Worm (Caenorhabditis elegans) whole organism, L3 larva: Measurements from ENCODE around the gene lgc-55.

Experiments
- R02D3.7 ChIP-seq: fragments of 150-350 bp; optimal IDR thresholded peaks from 2 replicates; lab custom pipeline; 2014; ENCODE audit warnings: missing biosample characterization, missing genetic modification characterization
- ZK546.5 ChIP-seq: sonication (generic microtip); optimal IDR thresholded peaks from 2 replicates; lab custom pipeline; 2017; ENCODE audit warnings: missing biosample characterization, missing genetic modification characterization
- aly-2 ChIP-seq: fragments of 150-350 bp; optimal IDR thresholded peaks from 2 replicates; lab custom pipeline; 2014; ENCODE audit warnings: missing biosample characterization, missing genetic modification characterization
- ama-1 ChIP-seq: fragments of 150-350 bp; optimal IDR thresholded peaks from 2 replicates; lab custom pipeline; 2018
- ceh-82 ChIP-seq: fragments of 150-350 bp; optimal IDR thresholded peaks from 2 replicates; lab custom pipeline; 2014; ENCODE audit warnings: missing biosample characterization, missing genetic modification characterization
- daf-12 ChIP-seq: fragments of 150-350 bp; optimal IDR thresholded peaks from 2 replicates; lab custom pipeline; 2014; ENCODE audit warnings: missing biosample characterization, missing genetic modification reagents, missing genetic modification characterization
- egl-27 ChIP-seq: sonication (generic microtip); optimal IDR thresholded peaks from 4 replicates; lab custom pipeline; 2017; ENCODE audit warnings: missing biosample characterization, missing genetic modification reagents, missing genetic modification characterization
- egl-5 ChIP-seq: fragments of 150-350 bp; optimal IDR thresholded peaks from 2 replicates; lab custom pipeline; 2017; ENCODE audit warnings: missing biosample characterization, missing genetic modification reagents, missing genetic modification characterization, inconsistent platforms
- elt-2 ChIP-seq: sonication (generic microtip); optimal IDR thresholded peaks from 2 replicates; lab custom pipeline; 2016; ENCODE audit warnings: missing genetic modification reagents, mild to moderate bottlenecking, missing genetic modification characterization, missing compliant biosample characterization
- eor-1 ChIP-seq, 2 experiments: fragments of 150-350 bp; optimal IDR thresholded peaks; 2 replicates each; lab custom pipeline; 2014 to 2018; ENCODE audit warnings: missing biosample characterization in 2 of 2, missing genetic modification characterization in 2 of 2
- fkh-10 ChIP-seq: sonication (generic microtip); optimal IDR thresholded peaks from 2 replicates; lab custom pipeline; 2017; ENCODE audit warnings: missing biosample characterization, missing genetic modification reagents, missing genetic modification characterization
- fkh-2 ChIP-seq: fragments of 150-350 bp; optimal IDR thresholded peaks from 2 replicates; lab custom pipeline; 2014; ENCODE audit warnings: missing biosample characterization, missing genetic modification reagents, missing genetic modification characterization
- fos-1 ChIP-seq: fragments of 150-350 bp; optimal IDR thresholded peaks from 2 replicates; lab custom pipeline; 2014; ENCODE audit warnings: missing biosample characterization, missing genetic modification characterization
- hmg-11 ChIP-seq: sonication (generic microtip); optimal IDR thresholded peaks from 2 replicates; lab custom pipeline; 2016; ENCODE audit warnings: missing genetic modification characterization, missing compliant biosample characterization
- jun-1 ChIP-seq: fragments of 150-350 bp; optimal IDR thresholded peaks from 2 replicates; lab custom pipeline; 2014; ENCODE audit warnings: missing biosample characterization, missing genetic modification reagents, missing genetic modification characterization
- lsy-12 ChIP-seq: sonication (generic microtip); optimal IDR thresholded peaks from 2 replicates; lab custom pipeline; 2016; ENCODE audit warnings: mild to moderate bottlenecking, missing genetic modification characterization, missing compliant biosample characterization
- mdl-1 ChIP-seq: fragments of 150-350 bp; optimal IDR thresholded peaks from 2 replicates; lab custom pipeline; 2014; ENCODE audit warnings: missing biosample characterization, missing genetic modification characterization
- mml-1 ChIP-seq: fragments of 150-350 bp; sonication (generic microtip); optimal IDR thresholded peaks from 3 replicates; lab custom pipeline; 2014; ENCODE audit warnings: missing biosample characterization, missing genetic modification characterization
- nfya-1 ChIP-seq: sonication (generic microtip); optimal IDR thresholded peaks from 2 replicates; lab custom pipeline; 2017; ENCODE audit warnings: missing genetic modification characterization, mild to moderate bottlenecking, missing compliant biosample characterization, antibody characterized with exemption, moderate library complexity; ENCODE audit not compliant: insufficient read depth
- nhr-11 ChIP-seq: fragments of 150-350 bp; optimal IDR thresholded peaks from 2 replicates; lab custom pipeline; 2014; ENCODE audit warnings: missing biosample characterization, missing genetic modification characterization
- nhr-12 ChIP-seq: fragments of 150-350 bp; optimal IDR thresholded peaks from 2 replicates; lab custom pipeline; 2014; ENCODE audit warnings: missing biosample characterization, missing genetic modification characterization
- nhr-237 ChIP-seq: fragments of 150-350 bp; optimal IDR thresholded peaks from 2 replicates; lab custom pipeline; 2014; ENCODE audit warnings: missing biosample characterization, missing genetic modification characterization
- nhr-28 ChIP-seq: fragments of 150-350 bp; optimal IDR thresholded peaks from 2 replicates; lab custom pipeline; 2014; ENCODE audit warnings: missing biosample characterization, missing genetic modification characterization
- nhr-43 ChIP-seq: sonication (generic microtip); optimal IDR thresholded peaks from 2 replicates; lab custom pipeline; 2016; ENCODE audit warnings: mild to moderate bottlenecking, missing genetic modification characterization, missing compliant biosample characterization; ENCODE audit not compliant: poor library complexity, severe bottlenecking
- nhr-67 ChIP-seq: fragments of 150-350 bp; optimal IDR thresholded peaks from 2 replicates; lab custom pipeline; 2014; ENCODE audit warnings: missing biosample characterization, missing genetic modification characterization
- nhr-76 ChIP-seq: fragments of 150-350 bp; sonication (generic microtip); optimal IDR thresholded peaks from 5 replicates; lab custom pipeline; 2014; ENCODE audit warnings: missing biosample characterization, missing genetic modification characterization
- nhr-77 ChIP-seq: fragments of 150-350 bp; optimal IDR thresholded peaks from 2 replicates; lab custom pipeline; 2014; ENCODE audit warnings: missing biosample characterization, missing genetic modification characterization
- pha-4 ChIP-seq: fragments of 150-350 bp; optimal IDR thresholded peaks from 2 replicates; lab custom pipeline; 2014; ENCODE audit warnings: missing biosample characterization, missing genetic modification reagents, missing genetic modification characterization
- pqm-1 ChIP-seq: fragments of 150-350 bp; optimal IDR thresholded peaks from 2 replicates; lab custom pipeline; 2017; ENCODE audit warnings: missing biosample characterization, missing genetic modification characterization, inconsistent platforms
- skn-1 ChIP-seq: fragments of 150-350 bp; optimal IDR thresholded peaks from 2 replicates; lab custom pipeline; 2014; ENCODE audit warnings: missing biosample characterization, missing genetic modification characterization
- snpc-4 ChIP-seq: fragments of 150-350 bp; optimal IDR thresholded peaks from 2 replicates; lab custom pipeline; 2014; ENCODE audit warnings: missing biosample characterization, missing genetic modification characterization
- tbx-2 ChIP-seq: sonication (generic microtip); optimal IDR thresholded peaks from 2 replicates; lab custom pipeline; 2016; ENCODE audit warnings: mild to moderate bottlenecking, missing genetic modification characterization, missing compliant biosample characterization
- unc-62 ChIP-seq: fragments of 150-350 bp; sonication (generic microtip); optimal IDR thresholded peaks from 4 replicates; lab custom pipeline; 2014; ENCODE audit warnings: missing biosample characterization, missing genetic modification reagents, missing genetic modification characterization
- zag-1 ChIP-seq: fragments of 150-350 bp; optimal IDR thresholded peaks from 2 replicates; lab custom pipeline; 2014; ENCODE audit warnings: missing biosample characterization, missing genetic modification characterization

lgc-55 gene

DNA sequence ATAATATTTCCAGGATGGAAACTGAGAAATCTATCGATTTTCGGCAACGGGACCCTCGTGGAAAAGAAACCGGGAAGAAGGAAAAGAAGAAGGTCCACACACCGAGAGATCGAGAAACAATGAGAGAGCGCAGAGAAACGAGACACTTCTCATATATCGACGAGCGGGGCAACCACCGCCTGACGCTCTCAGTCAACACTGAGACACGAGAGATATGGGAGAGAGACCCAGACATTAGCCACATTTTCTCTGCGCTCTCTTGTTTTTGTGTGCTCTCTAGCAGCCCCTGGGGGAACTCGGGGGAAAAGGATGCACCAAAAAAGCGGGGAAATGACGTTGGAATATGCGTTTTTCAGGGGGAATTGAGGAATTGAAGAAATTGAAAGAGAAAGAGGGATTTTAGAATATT, 17.1 kb upstream of the lgc-55 start (continued):
- no peak for TF ChIP-seq skn-1 (tag; lab: Kevin White, UChicago)
- peak; percentile 32 for TF ChIP-seq snpc-4 (tag; lab: Kevin White, UChicago)
- no peak for TF ChIP-seq nhr-43 (tag; lab: Kevin White, UChicago)
- TF ChIP-seq pha-4 = peak; percentile 74
- no peak for TF ChIP-seq nhr-77
- no peak for TF ChIP-seq aly-2 (tag; lab: Kevin White, UChicago)
- peak; percentile 48 for TF ChIP-seq unc-62 (GFP tag; lab: Kevin White, UChicago)
- peak; percentile 93 for TF ChIP-seq hmg-11 (tag; lab: Kevin White, UChicago)
- TF ChIP-seq ZK546.5 (tag; lab: Kevin White, UChicago) = no peak
- peak; percentile 13 for TF ChIP-seq tbx-2 (tag; lab: Kevin White, UChicago)
- no peak for TF ChIP-seq eor-1 (tag; optimal IDR thresholded peaks at IDR 0.05; lab: Kevin White, UChicago)
- TF ChIP-seq nfya-1 = peak; percentile 89
- no peak for TF ChIP-seq mml-1
- TF ChIP-seq daf-12 (tag; lab: Kevin White, UChicago) = no peak
- TF ChIP-seq ceh-82 (tag; lab: Kevin White, UChicago) = peak; percentile 17
- no peak for TF ChIP-seq nhr-11 (tag; lab: Kevin White, UChicago)

DNA sequence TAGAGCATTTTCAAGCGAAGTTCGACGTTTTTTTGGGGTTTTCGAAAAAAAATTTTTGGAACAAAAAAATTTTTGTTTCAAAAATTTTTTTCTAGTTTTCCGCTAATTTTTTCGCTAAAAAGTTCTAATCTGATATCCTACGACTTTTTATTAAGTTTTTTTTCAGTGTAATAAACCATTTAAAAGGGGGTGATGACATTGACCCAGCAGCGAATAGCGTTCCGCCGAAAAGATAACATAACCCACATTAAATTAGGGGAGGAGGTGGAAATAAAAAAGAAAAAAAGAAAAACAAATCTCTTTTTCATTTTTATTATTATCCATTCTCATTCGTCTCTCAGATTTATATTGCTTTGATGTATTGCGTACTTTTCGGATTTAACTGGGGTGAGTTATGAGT, 15.4 kb upstream of the lgc-55 start, which contains the start of gene Y60A3A.23:
Y60A3A.23 (plus strand) TSS at position 301 of the 400 bp plus-strand sequence.
- TF ChIP-seq tbx-2 (tag; lab: Kevin White, UChicago) = no peak
- TF ChIP-seq nhr-67 = no peak
- TF ChIP-seq nhr-76 = no peak
- TF ChIP-seq nhr-77 = no peak
- no peak for TF ChIP-seq pqm-1 (tag; lab: Kevin White, UChicago)
- TF ChIP-seq egl-27 (tag; lab: Kevin White, UChicago) = no peak
- no peak for TF ChIP-seq nhr-28 (tag; lab: Kevin White, UChicago)
- no peak for TF ChIP-seq mdl-1 (tag; lab: Kevin White, UChicago)

DNA sequence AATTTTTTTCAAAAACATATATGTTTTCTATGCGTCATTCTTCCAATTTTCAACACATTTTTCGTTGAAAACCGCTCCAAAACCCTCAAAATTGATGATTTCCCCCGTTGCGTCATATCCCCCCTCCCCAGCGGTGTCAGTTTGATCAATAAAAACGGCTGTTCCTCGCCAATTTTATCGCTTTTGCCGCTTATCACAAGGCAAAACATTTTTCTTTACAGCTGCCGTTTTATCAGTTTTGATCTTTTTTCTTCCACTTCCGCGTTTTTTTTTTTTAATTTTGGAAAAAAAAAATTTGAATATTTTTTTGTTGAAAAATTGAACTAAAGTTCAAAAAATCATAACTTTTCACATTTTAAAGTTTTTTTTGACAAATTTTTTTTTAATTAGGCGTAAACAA, 11.6 kb upstream of the lgc-55 start:
- TF ChIP-seq nhr-67 (no peak), skn-1 (tag; lab: Kevin White, UChicago) (no peak), elt-2 (peak; percentile 80), daf-12 (tag; lab: Kevin White, UChicago) (no peak), nhr-12 (tag; lab: Kevin White, UChicago) (no peak), unc-62 (GFP tag; lab: Kevin White, UChicago) (no peak), nhr-28 (tag; lab: Kevin White, UChicago) (no peak), fos-1 (tag; lab: Kevin White, UChicago) (no peak)

DNA sequence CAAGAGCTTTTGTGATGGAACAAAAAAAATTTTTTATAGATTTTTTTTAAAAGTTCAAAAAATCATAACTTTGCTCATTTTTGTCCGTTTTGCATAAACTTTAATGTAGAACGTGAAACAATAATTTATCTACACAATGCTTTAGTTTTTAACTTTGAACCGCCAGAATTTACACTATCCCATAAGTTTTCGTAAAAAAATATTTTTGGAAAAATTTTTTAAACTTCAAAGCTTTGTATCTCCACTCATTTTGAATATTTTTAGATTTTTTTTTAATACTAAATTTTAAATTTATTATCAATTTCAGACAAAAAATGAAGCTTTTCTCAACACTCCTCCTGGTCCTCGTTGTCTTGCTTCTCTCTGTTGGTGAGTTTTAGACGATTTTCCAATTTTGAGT, 11.2 kb upstream of the lgc-55 start, which contains the start of gene Y60A3A.21:
Y60A3A.21 (plus strand) TSS at position 301 of the 400 bp plus-strand sequence.
- TF ChIP-seq egl-27 (tag; lab: Kevin White, UChicago) (no peak), fkh-2 (tag; lab: Kevin White, UChicago) (no peak), lsy-12 (no peak), jun-1 (tag; lab: Kevin White, UChicago) (no peak), zag-1 (tag; lab: Kevin White, UChicago) (no peak), fkh-10 (GFP tag; lab: Kevin White, UChicago) (no peak), unc-62 (GFP tag; lab: Kevin White, UChicago) (no peak), ama-1 (lab: Kevin White, UChicago) (no peak), egl-5 (tag; lab: Kevin White, UChicago) (no peak), R02D3.7 (tag; lab: Kevin White, UChicago) (no peak), elt-2 (no peak), nhr-237 (tag; lab: Kevin White, UChicago) (no peak), nhr-28 (tag; lab: Kevin White, UChicago) (no peak)
- TF ChIP-seq, all 47 proteins: peak for 0

DNA sequence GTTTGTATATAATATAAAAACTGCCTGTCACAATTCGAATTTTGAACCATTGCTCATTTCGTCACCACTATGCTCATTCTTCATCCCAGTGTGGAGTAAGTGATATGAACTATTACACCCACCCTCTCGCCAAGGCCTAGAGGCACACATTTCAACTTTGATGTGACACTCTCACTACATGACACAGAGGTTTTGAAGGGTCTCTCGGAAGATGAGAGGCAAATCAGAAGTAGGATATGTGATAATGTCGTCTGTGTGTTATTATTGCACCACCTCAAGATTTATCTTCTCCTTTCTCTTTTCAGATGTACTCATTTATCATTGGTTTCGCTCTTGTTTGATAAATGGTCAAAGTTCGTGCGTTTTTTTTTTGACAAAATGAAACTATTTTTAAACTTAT, 1.5 kb upstream of the lgc-55 start:
- no peak for TF ChIP-seq ceh-82 (tag; lab: Kevin White, UChicago)
